Fruit fly (Drosophila melanogaster) whole organism, embryonic: ENCODE measurements around the gene Mical.

Experiments used
- CG12071 ChIP-seq: fragments of 200-800 bp; sonication (Bioruptor generic); optimal IDR thresholded peaks from 3 replicates; lab custom pipeline; 2018; ENCODE audit warnings: missing biosample characterization, mild to moderate bottlenecking, missing genetic modification characterization
- CG12744 ChIP-seq: fragments of 200-800 bp; sonication (Bioruptor generic); optimal IDR thresholded peaks from 2 replicates; lab custom pipeline; 2016; ENCODE audit warnings: missing biosample characterization, missing genetic modification characterization
- CG15011 ChIP-seq: fragments of 200-800 bp; sonication (Bioruptor generic); optimal IDR thresholded peaks from 3 replicates; lab custom pipeline; 2018; ENCODE audit warnings: missing biosample characterization, mild to moderate bottlenecking, missing genetic modification characterization
- CG15514 ChIP-seq: fragments of 200-800 bp; sonication (Bioruptor generic); optimal IDR thresholded peaks from 3 replicates; lab custom pipeline; 2017; ENCODE audit warnings: missing biosample characterization, missing genetic modification characterization, mild to moderate bottlenecking, moderate library complexity, missing genetic modification reagents
- CG16779 ChIP-seq: fragments of 200-800 bp; sonication (Bioruptor generic); IDR thresholded peaks from 2 replicates; pipeline ENCODE4 v1.3.6; 2022; ENCODE audit warnings: missing biosample characterization, missing genetic modification characterization
- CG16815 ChIP-seq: fragments of 200-800 bp; sonication (Bioruptor generic); optimal IDR thresholded peaks from 3 replicates; lab custom pipeline; 2017; ENCODE audit warnings: missing biosample characterization, mild to moderate bottlenecking, missing genetic modification characterization
- CG16863 ChIP-seq: fragments of 200-800 bp; sonication (Bioruptor generic); optimal IDR thresholded peaks from 3 replicates; lab custom pipeline; 2016; ENCODE audit warnings: missing biosample characterization, missing genetic modification characterization
- CG17612 ChIP-seq: fragments of 200-800 bp; sonication (Bioruptor generic); IDR thresholded peaks from 2 replicates; pipeline ENCODE4 v1.3.6; 2022; ENCODE audit warnings: missing biosample characterization, missing genetic modification characterization
- CG18011 ChIP-seq: fragments of 200-800 bp; sonication (Bioruptor generic); optimal IDR thresholded peaks from 2 replicates; lab custom pipeline; 2017; ENCODE audit warnings: missing biosample characterization, missing genetic modification characterization, mild to moderate bottlenecking, moderate library complexity, missing genotype
- CG2199 ChIP-seq: fragments of 200-800 bp; sonication (Bioruptor generic); IDR thresholded peaks from 3 replicates; pipeline ENCODE4 v1.3.6; 2022; ENCODE audit warnings: missing biosample characterization, missing genetic modification characterization
- CG2678 ChIP-seq: fragments of 200-800 bp; sonication (Bioruptor generic); optimal IDR thresholded peaks from 3 replicates; lab custom pipeline; 2019; ENCODE audit warnings: missing biosample characterization, mild to moderate bottlenecking, missing genetic modification characterization, moderate library complexity
- CG3065 ChIP-seq: fragments of 200-800 bp; sonication (Bioruptor generic); optimal IDR thresholded peaks from 2 replicates; lab custom pipeline; 2016; ENCODE audit warnings: missing biosample characterization, missing genetic modification characterization
- CG3281 ChIP-seq: fragments of 200-800 bp; sonication (Bioruptor generic); optimal IDR thresholded peaks from 3 replicates; lab custom pipeline; 2017; ENCODE audit warnings: missing biosample characterization, mild to moderate bottlenecking, missing genetic modification characterization
- CG4617 ChIP-seq: fragments of 200-800 bp; sonication (Bioruptor generic); optimal IDR thresholded peaks from 3 replicates; lab custom pipeline; 2016; ENCODE audit warnings: missing biosample characterization, missing genetic modification characterization, borderline replicate concordance
- CG6791 ChIP-seq: fragments of 200-800 bp; sonication (Bioruptor generic); IDR thresholded peaks from 3 replicates; pipeline ENCODE4 v1.3.6; 2022; ENCODE audit warnings: missing biosample characterization, missing genetic modification characterization; ENCODE audit not compliant: partially characterized antibody
- CG9215 ChIP-seq: fragments of 200-800 bp; sonication (Bioruptor generic); IDR thresholded peaks from 2 replicates; pipeline ENCODE4 v1.3.6; 2022; ENCODE audit warnings: missing biosample characterization, missing genetic modification characterization
- Chrac-16 ChIP-seq: fragments of 200-800 bp; sonication (Bioruptor generic); optimal IDR thresholded peaks from 3 replicates; lab custom pipeline; 2016; ENCODE audit warnings: missing biosample characterization, missing genetic modification characterization
- CkIIα-i1 ChIP-seq: fragments of 200-800 bp; sonication (Bioruptor generic); IDR thresholded peaks from 2 replicates; pipeline ENCODE4 v1.3.6; 2022; ENCODE audit warnings: missing biosample characterization, missing genetic modification characterization
- D19A ChIP-seq: fragments of 200-800 bp; optimal IDR thresholded peaks from 3 replicates; lab custom pipeline; 2019; ENCODE audit warnings: missing biosample characterization, mild to moderate bottlenecking, missing genetic modification characterization, moderate library complexity
- Deaf1 ChIP-seq: fragments of 200-800 bp; optimal IDR thresholded peaks from 3 replicates; lab custom pipeline; 2019; ENCODE audit warnings: missing biosample characterization, mild to moderate bottlenecking, missing genetic modification characterization, moderate library complexity
- Dek ChIP-seq: fragments of 200-800 bp; sonication (Bioruptor generic); optimal IDR thresholded peaks from 3 replicates; lab custom pipeline; 2019; ENCODE audit warnings: missing biosample characterization, mild to moderate bottlenecking, missing genetic modification characterization, moderate library complexity
- H15 ChIP-seq: fragments of 200-800 bp; sonication (Bioruptor generic); IDR thresholded peaks from 3 replicates; pipeline ENCODE4 v1.3.6; 2022; ENCODE audit warnings: missing biosample characterization, missing genetic modification characterization
- H2.0 ChIP-seq: fragments of 200-800 bp; sonication (Bioruptor generic); IDR thresholded peaks from 2 replicates; pipeline ENCODE4 v1.3.6; 2022; ENCODE audit warnings: missing biosample characterization, missing genetic modification characterization
- MBD-R2 ChIP-seq: fragments of 200-800 bp; sonication (Bioruptor generic); IDR thresholded peaks from 2 replicates; pipeline ENCODE4 v1.3.6; 2022; ENCODE audit warnings: missing biosample characterization, missing genetic modification characterization
- Med ChIP-seq: fragments of 200-800 bp; sonication (Bioruptor generic); peaks from one replicate; lab custom pipeline; 2016; ENCODE audit warnings: missing biosample characterization, missing genetic modification characterization, mild to moderate bottlenecking, inconsistent platforms, moderate library complexity
- Mrtf ChIP-seq: fragments of 200-800 bp; sonication (Bioruptor generic); IDR thresholded peaks from 3 replicates; pipeline ENCODE4 v1.3.6; 2022; ENCODE audit warnings: missing biosample characterization, missing genetic modification characterization
- Trl ChIP-seq, 3 experiments: fragments of >200 bp in 2 of 3; fragments of 200-800 bp in 1 of 3; sonication (Bioruptor generic) in 1 of 3; optimal IDR thresholded peaks; 2 replicates in 1 of 3; 3 replicates in 2 of 3; lab custom pipeline; 2016 to 2017; ENCODE audit warnings: missing biosample characterization in 1 of 3, missing genetic modification characterization in 1 of 3
- bcd ChIP-seq: fragments of 200-800 bp; sonication (Bioruptor generic); optimal IDR thresholded peaks from 2 replicates; lab custom pipeline; 2017; ENCODE audit warnings: missing biosample characterization, mild to moderate bottlenecking, missing genetic modification characterization
- croc ChIP-seq: fragments of 200-800 bp; sonication (Bioruptor generic); conservative IDR thresholded peaks from 3 replicates; pipeline ENCODE4 v1.3.6; 2022; ENCODE audit warnings: missing biosample characterization, missing genetic modification characterization
- dpn ChIP-seq, 2 experiments: fragments of 200-800 bp; sonication (Bioruptor generic); optimal IDR thresholded peaks; 3 replicates each; lab custom pipeline; 2016; ENCODE audit warnings: missing biosample characterization in 2 of 2, missing genetic modification characterization in 2 of 2
- dysf ChIP-seq: fragments of 200-800 bp; sonication (Bioruptor generic); IDR thresholded peaks from 3 replicates; pipeline ENCODE4 v1.3.6; 2022; ENCODE audit warnings: missing biosample characterization, missing genetic modification characterization
- gce ChIP-seq: fragments of 200-800 bp; sonication (Bioruptor generic); IDR thresholded peaks from 3 replicates; pipeline ENCODE4 v1.3.6; 2022; ENCODE audit warnings: missing biosample characterization, missing genetic modification characterization
- gcm ChIP-seq: fragments of 200-800 bp; sonication (Bioruptor generic); optimal IDR thresholded peaks from 2 replicates; lab custom pipeline; 2019; ENCODE audit warnings: missing biosample characterization, mild to moderate bottlenecking, missing genetic modification characterization, moderate library complexity
- jigr1 ChIP-seq: fragments of 200-800 bp; sonication (Bioruptor generic); IDR thresholded peaks from 3 replicates; pipeline ENCODE4 v1.3.6; 2022; ENCODE audit warnings: missing biosample characterization, missing genetic modification characterization
- kah ChIP-seq: fragments of 200-800 bp; sonication (Bioruptor generic); optimal IDR thresholded peaks from 2 replicates; lab custom pipeline; 2018; ENCODE audit warnings: missing biosample characterization, mild to moderate bottlenecking, missing genetic modification characterization
- ken ChIP-seq: fragments of 200-800 bp; sonication (Bioruptor generic); IDR thresholded peaks from 3 replicates; pipeline ENCODE4 v1.3.6; 2022; ENCODE audit warnings: missing biosample characterization, missing genetic modification characterization
- lab ChIP-seq: fragments of 200-800 bp; sonication (Bioruptor generic); optimal IDR thresholded peaks from 3 replicates; lab custom pipeline; 2017; ENCODE audit warnings: missing biosample characterization, missing genetic modification characterization, mild to moderate bottlenecking, moderate library complexity, missing genetic modification reagents
- lilli ChIP-seq: fragments of 200-800 bp; sonication (Bioruptor generic); optimal IDR thresholded peaks from 3 replicates; lab custom pipeline; 2016; ENCODE audit warnings: missing biosample characterization, missing genetic modification characterization
- onecut ChIP-seq: fragments of 200-800 bp; sonication (Bioruptor generic); IDR thresholded peaks from 2 replicates; pipeline ENCODE4 v1.3.6; 2022; ENCODE audit warnings: missing biosample characterization, missing genetic modification characterization
- pum ChIP-seq: fragments of 200-800 bp; sonication (Bioruptor generic); optimal IDR thresholded peaks from 2 replicates; lab custom pipeline; 2016; ENCODE audit warnings: missing biosample characterization, missing genetic modification characterization
- run ChIP-seq: fragments of 200-800 bp; sonication (Bioruptor generic); optimal IDR thresholded peaks from 3 replicates; lab custom pipeline; 2018; ENCODE audit warnings: missing biosample characterization, mild to moderate bottlenecking, missing genetic modification characterization
- sens-2 ChIP-seq: fragments of 200-800 bp; sonication (Bioruptor generic); IDR thresholded peaks from 2 replicates; pipeline ENCODE4 v1.3.6; 2022; ENCODE audit warnings: missing biosample characterization, missing genetic modification characterization
- sisA ChIP-seq: fragments of 200-800 bp; sonication (Bioruptor generic); IDR thresholded peaks from 2 replicates; pipeline ENCODE4 v1.3.6; 2022; ENCODE audit warnings: missing biosample characterization, missing genetic modification characterization
- sob ChIP-seq: fragments of 200-800 bp; sonication (Bioruptor generic); IDR thresholded peaks from 2 replicates; pipeline ENCODE4 v1.3.6; 2022; ENCODE audit warnings: missing biosample characterization, missing genetic modification characterization
- sr ChIP-seq: fragments of 200-800 bp; sonication (Bioruptor generic); IDR thresholded peaks from 3 replicates; pipeline ENCODE4 v1.3.6; 2022; ENCODE audit warnings: missing biosample characterization, missing genetic modification characterization
- stwl ChIP-seq: fragments of 200-800 bp; sonication (Bioruptor generic); optimal IDR thresholded peaks from 3 replicates; lab custom pipeline; 2018; ENCODE audit warnings: missing biosample characterization, mild to moderate bottlenecking, missing genetic modification characterization, moderate library complexity
- sug ChIP-seq: fragments of 200-800 bp; optimal IDR thresholded peaks from 2 replicates; lab custom pipeline; 2019; ENCODE audit warnings: missing biosample characterization, mild to moderate bottlenecking, missing genetic modification characterization, moderate library complexity
- unpg ChIP-seq: fragments of 200-800 bp; sonication (Bioruptor generic); optimal IDR thresholded peaks from 3 replicates; lab custom pipeline; 2018; ENCODE audit warnings: missing biosample characterization, mild to moderate bottlenecking, missing genetic modification characterization, moderate library complexity
- z ChIP-seq: fragments of 200-800 bp; sonication (Bioruptor generic); IDR thresholded peaks from 3 replicates; pipeline ENCODE4 v1.3.6; 2022; ENCODE audit warnings: missing biosample characterization, missing genetic modification characterization

The Mical gene

DNA sequence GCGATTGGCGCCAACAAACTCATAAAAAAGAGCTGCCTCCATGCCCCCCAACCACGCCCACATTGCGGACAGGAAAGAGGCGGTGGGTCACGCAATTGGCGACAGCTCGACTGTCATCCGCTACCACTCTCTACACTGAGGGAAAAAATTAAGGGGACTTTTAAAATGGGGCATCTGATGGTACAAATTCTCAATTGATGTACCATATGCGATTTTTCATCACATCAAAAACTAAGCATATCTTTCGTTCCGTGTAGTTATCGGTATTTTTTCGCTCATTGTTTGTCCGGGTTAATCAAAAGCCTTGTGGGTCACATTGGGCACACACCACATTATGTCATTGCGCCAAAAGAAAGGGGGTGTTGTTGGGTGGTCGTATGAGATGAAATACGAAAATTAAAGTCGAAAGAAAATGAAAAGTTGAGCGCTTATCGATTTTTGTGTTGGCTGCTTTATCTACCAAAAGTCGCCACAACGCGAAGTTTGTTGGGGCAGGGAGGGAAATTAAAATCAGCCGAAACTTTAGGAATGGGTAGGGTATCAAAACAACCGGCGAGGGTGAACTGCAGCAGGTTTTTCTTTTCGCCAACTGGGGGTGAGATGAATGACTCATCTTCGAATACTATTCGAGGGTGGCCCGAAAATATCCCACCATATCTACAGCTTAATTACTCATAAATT is 18.5 kb downstream of the Mical start (continued):
- TF ChIP-seq Trl (optimal IDR thresholded peaks at IDR 0.05; lab: Kevin White, UChicago) (no peak), Trl (GFP tag; optimal IDR thresholded peaks at IDR 0.05; lab: Kevin White, UChicago) (peak; percentile 36), gcm (no peak), CG16863 (peak; percentile 4), ken (GFP tag; lab: Robert Waterston, UW) (no peak), sob (GFP tag; lab: Robert Waterston, UW) (peak; percentile 67), CG12071 (GFP tag; lab: Kevin White, UChicago) (peak; percentile 62), kah (GFP tag; lab: Kevin White, UChicago) (no peak), Dek (tag; lab: Kevin White, UChicago) (peak; percentile 40), CG16815 (GFP tag; lab: Kevin White, UChicago) (no peak), bcd (peak; percentile 14), CG9215 (GFP tag; lab: Robert Waterston, UW) (0 out of 2 replicates have a peak, but pooled peaks have one; percentile 22), dysf (peak; percentile 53; the same call in 2 of the 3 replicates), H2.0 (GFP tag; lab: Robert Waterston, UW) (peak; percentile 19; the same call in 1 of the 2 replicates), CG2678 (no peak), croc (no peak), sug (tag; lab: Kevin White, UChicago) (no peak), z (GFP tag; lab: Robert Waterston, UW) (no peak), CG3281 (GFP tag; lab: Kevin White, UChicago) (peak; percentile 48), Mrtf (peak; percentile 46; the same call in 1 of the 3 replicates), Med (peak; percentile 93), Deaf1 (no peak), lilli (peak; percentile 56), CG15011 (GFP tag; lab: Kevin White, UChicago) (peak; percentile 16), CG2199 (GFP tag; lab: Robert Waterston, UW) (no peak), H15 (GFP tag; lab: Robert Waterston, UW) (0 out of 3 replicates have a peak, but pooled peaks have one; percentile 23), lab (GFP tag; lab: Kevin White, UChicago) (peak; percentile 82), gce (GFP tag; lab: Robert Waterston, UW) (0 out of 3 replicates have a peak, but pooled peaks have one; percentile 4), D19A (peak; percentile 67), sr (no peak), CG16779 (0 out of 2 replicates have a peak, but pooled peaks have one; percentile 26), CG15514 (GFP tag; lab: Kevin White, UChicago) (peak; percentile 39), unpg (GFP tag; lab: Kevin White, UChicago) (no peak), CG12744 (GFP tag; lab: Kevin White, UChicago) (no peak), sisA (GFP tag; lab: Robert Waterston, UW) (0 out of 2 replicates have a peak, but pooled peaks have one; percentile 31), CG17612 (no peak), CG4617 (GFP tag; lab: Kevin White, UChicago) (no peak), sens-2 (GFP tag; lab: Robert Waterston, UW) (no peak), stwl (tag; lab: Kevin White, UChicago) (no peak), dpn (GFP tag; optimal IDR thresholded peaks at IDR 0.05; lab: Kevin White, UChicago) (peak; percentile 32 to 41), CG6791 (GFP tag; lab: Robert Waterston, UW) (no peak), Chrac-16 (no peak), onecut (peak; percentile 95), pum (GFP tag; lab: Kevin White, UChicago) (peak; percentile 5), MBD-R2 (peak; percentile 47; the same call in 1 of the 2 replicates), CG18011 (no peak), CkIIα-i1 (no peak), CG3065 (no peak), run (tag; lab: Kevin White, UChicago) (peak; percentile 1), jigr1 (no peak)
